Worm (Caenorhabditis elegans) whole organism, L3 larva: Measurements from ENCODE around the gene srlf-26.
A peak's percentile ranks its signal among the peaks of the same experiment; 100 is the strongest.

Experiments used
- aly-2 ChIP-seq: fragments of 150-350 bp; optimal IDR thresholded peaks from 2 replicates; lab custom pipeline; 2014; ENCODE audit warnings: missing biosample characterization, missing genetic modification characterization
- ceh-16 ChIP-seq: sonication (generic microtip); optimal IDR thresholded peaks from 2 replicates; lab custom pipeline; 2017; ENCODE audit warnings: missing biosample characterization, missing genetic modification characterization
- ceh-28 ChIP-seq: fragments of 150-350 bp; optimal IDR thresholded peaks from 2 replicates; lab custom pipeline; 2014; ENCODE audit warnings: missing biosample characterization, missing genetic modification reagents, missing genetic modification characterization
- ceh-82 ChIP-seq: fragments of 150-350 bp; optimal IDR thresholded peaks from 2 replicates; lab custom pipeline; 2014; ENCODE audit warnings: missing biosample characterization, missing genetic modification characterization
- ceh-9 ChIP-seq: sonication (generic microtip); optimal IDR thresholded peaks from 2 replicates; lab custom pipeline; 2018; ENCODE audit warnings: missing biosample characterization, missing genetic modification characterization
- daf-12 ChIP-seq: fragments of 150-350 bp; optimal IDR thresholded peaks from 2 replicates; lab custom pipeline; 2014; ENCODE audit warnings: missing biosample characterization, missing genetic modification reagents, missing genetic modification characterization
- egl-27 ChIP-seq: sonication (generic microtip); optimal IDR thresholded peaks from 4 replicates; lab custom pipeline; 2017; ENCODE audit warnings: missing biosample characterization, missing genetic modification reagents, missing genetic modification characterization
- egl-5 ChIP-seq: fragments of 150-350 bp; optimal IDR thresholded peaks from 2 replicates; lab custom pipeline; 2017; ENCODE audit warnings: missing biosample characterization, missing genetic modification reagents, missing genetic modification characterization, inconsistent platforms
- elt-1 ChIP-seq: fragments of 150-350 bp; optimal IDR thresholded peaks from 2 replicates; lab custom pipeline; 2014; ENCODE audit warnings: missing biosample characterization, missing genetic modification characterization
- elt-3 ChIP-seq, 3 experiments: fragments of 150-350 bp in 1 of 3; sonication (generic microtip) in 2 of 3; optimal IDR thresholded peaks; 2 replicates in 2 of 3; 4 replicates in 1 of 3; lab custom pipeline; 2014 to 2017; ENCODE audit warnings: missing biosample characterization in 3 of 3, missing genetic modification characterization in 3 of 3
- eor-1 ChIP-seq, 2 experiments: fragments of 150-350 bp; optimal IDR thresholded peaks; 2 replicates each; lab custom pipeline; 2014 to 2018; ENCODE audit warnings: missing biosample characterization in 2 of 2, missing genetic modification characterization in 2 of 2
- fkh-2 ChIP-seq: fragments of 150-350 bp; optimal IDR thresholded peaks from 2 replicates; lab custom pipeline; 2014; ENCODE audit warnings: missing biosample characterization, missing genetic modification reagents, missing genetic modification characterization
- hmg-11 ChIP-seq: sonication (generic microtip); optimal IDR thresholded peaks from 2 replicates; lab custom pipeline; 2016; ENCODE audit warnings: missing genetic modification characterization, missing compliant biosample characterization
- lin-15B ChIP-seq: fragments of 150-350 bp; optimal IDR thresholded peaks from 2 replicates; lab custom pipeline; 2014; ENCODE audit warnings: missing biosample characterization, missing genetic modification characterization
- lin-39 ChIP-seq: fragments of 150-350 bp; optimal IDR thresholded peaks from 2 replicates; lab custom pipeline; 2018; ENCODE audit warnings: missing biosample characterization, missing genetic modification reagents, missing genetic modification characterization
- lsy-12 ChIP-seq: sonication (generic microtip); optimal IDR thresholded peaks from 2 replicates; lab custom pipeline; 2016; ENCODE audit warnings: mild to moderate bottlenecking, missing genetic modification characterization, missing compliant biosample characterization
- mdl-1 ChIP-seq: fragments of 150-350 bp; optimal IDR thresholded peaks from 2 replicates; lab custom pipeline; 2014; ENCODE audit warnings: missing biosample characterization, missing genetic modification characterization
- nfya-1 ChIP-seq: sonication (generic microtip); optimal IDR thresholded peaks from 2 replicates; lab custom pipeline; 2017; ENCODE audit warnings: missing genetic modification characterization, mild to moderate bottlenecking, missing compliant biosample characterization, antibody characterized with exemption, moderate library complexity; ENCODE audit not compliant: insufficient read depth
- nhr-11 ChIP-seq: fragments of 150-350 bp; optimal IDR thresholded peaks from 2 replicates; lab custom pipeline; 2014; ENCODE audit warnings: missing biosample characterization, missing genetic modification characterization
- nhr-12 ChIP-seq: fragments of 150-350 bp; optimal IDR thresholded peaks from 2 replicates; lab custom pipeline; 2014; ENCODE audit warnings: missing biosample characterization, missing genetic modification characterization
- nhr-23 ChIP-seq: fragments of 150-350 bp; optimal IDR thresholded peaks from 2 replicates; lab custom pipeline; 2014; ENCODE audit warnings: missing biosample characterization, missing genetic modification reagents, missing genetic modification characterization
- nhr-237 ChIP-seq: fragments of 150-350 bp; optimal IDR thresholded peaks from 2 replicates; lab custom pipeline; 2014; ENCODE audit warnings: missing biosample characterization, missing genetic modification characterization
- nhr-25 ChIP-seq: sonication (generic microtip); optimal IDR thresholded peaks from 2 replicates; lab custom pipeline; 2017; ENCODE audit warnings: missing biosample characterization, missing genetic modification characterization
- nhr-28 ChIP-seq: fragments of 150-350 bp; optimal IDR thresholded peaks from 2 replicates; lab custom pipeline; 2014; ENCODE audit warnings: missing biosample characterization, missing genetic modification characterization
- nhr-76 ChIP-seq: fragments of 150-350 bp; sonication (generic microtip); optimal IDR thresholded peaks from 5 replicates; lab custom pipeline; 2014; ENCODE audit warnings: missing biosample characterization, missing genetic modification characterization
- pha-4 ChIP-seq: fragments of 150-350 bp; optimal IDR thresholded peaks from 2 replicates; lab custom pipeline; 2014; ENCODE audit warnings: missing biosample characterization, missing genetic modification reagents, missing genetic modification characterization
- pqm-1 ChIP-seq: fragments of 150-350 bp; optimal IDR thresholded peaks from 2 replicates; lab custom pipeline; 2017; ENCODE audit warnings: missing biosample characterization, missing genetic modification characterization, inconsistent platforms
- skn-1 ChIP-seq: fragments of 150-350 bp; optimal IDR thresholded peaks from 2 replicates; lab custom pipeline; 2014; ENCODE audit warnings: missing biosample characterization, missing genetic modification characterization
- snpc-4 ChIP-seq: fragments of 150-350 bp; optimal IDR thresholded peaks from 2 replicates; lab custom pipeline; 2014; ENCODE audit warnings: missing biosample characterization, missing genetic modification characterization
- tbx-2 ChIP-seq: sonication (generic microtip); optimal IDR thresholded peaks from 2 replicates; lab custom pipeline; 2016; ENCODE audit warnings: mild to moderate bottlenecking, missing genetic modification characterization, missing compliant biosample characterization
- unc-62 ChIP-seq: fragments of 150-350 bp; sonication (generic microtip); optimal IDR thresholded peaks from 4 replicates; lab custom pipeline; 2014; ENCODE audit warnings: missing biosample characterization, missing genetic modification reagents, missing genetic modification characterization
- zag-1 ChIP-seq: fragments of 150-350 bp; optimal IDR thresholded peaks from 2 replicates; lab custom pipeline; 2014; ENCODE audit warnings: missing biosample characterization, missing genetic modification characterization
- ztf-11 ChIP-seq: fragments of 150-350 bp; optimal IDR thresholded peaks from 2 replicates; lab custom pipeline; 2014; ENCODE audit warnings: missing biosample characterization, missing genetic modification characterization
- ztf-4 ChIP-seq: fragments of 150-350 bp; optimal IDR thresholded peaks from 2 replicates; lab custom pipeline; 2014; ENCODE audit warnings: missing biosample characterization, missing genetic modification characterization

The srlf-26 gene

ce11 chrIV:13689302-13689880 is 10.6 kb downstream of the srlf-26 start, which contains the start of gene T23G4.2:
T23G4.2 (minus strand) TSS chrIV:13689556.
- TF ChIP-seq nhr-11 (tag; lab: Kevin White, UChicago) (no peak), nhr-25 (tag; lab: Kevin White, UChicago) (no peak), lin-39 (peak; percentile 77), ceh-28 (peak; percentile 15), unc-62 (peak; percentile 76), nhr-12 (tag; lab: Kevin White, UChicago) (no peak)

- TF ChIP-seq egl-27 = no peak
- no peak for TF ChIP-seq nhr-28 (tag; lab: Kevin White, UChicago)
- TF ChIP-seq egl-5 = peak; percentile 79
- no peak for TF ChIP-seq elt-1 (tag; lab: Kevin White, UChicago)
- no peak for TF ChIP-seq skn-1 (tag; lab: Kevin White, UChicago)
- TF ChIP-seq ceh-16 (tag; lab: Kevin White, UChicago) = no peak
- no peak for TF ChIP-seq eor-1 (tag; optimal IDR thresholded peaks at IDR 0.05; lab: Kevin White, UChicago)
These were observed 13.8 kb downstream of the srlf-26 start for ce11 chrIV:13692522-13692921.

ce11 chrIV:13693976-13694375 is 15.2 kb downstream of the srlf-26 start:
- TF ChIP-seq ceh-9 (tag; lab: Kevin White, UChicago) = no peak
- no peak for TF ChIP-seq zag-1 (tag; lab: Kevin White, UChicago)
- TF ChIP-seq nhr-25 (tag; lab: Kevin White, UChicago) = no peak
- TF ChIP-seq daf-12 (tag; lab: Kevin White, UChicago) = no peak
- TF ChIP-seq fkh-2 (tag; lab: Kevin White, UChicago) = no peak
- no peak for TF ChIP-seq lsy-12 (tag; lab: Kevin White, UChicago)
- TF ChIP-seq nhr-237 (tag; lab: Kevin White, UChicago) = no peak
- no peak for TF ChIP-seq nhr-11 (tag; lab: Kevin White, UChicago)
- TF ChIP-seq ztf-4 (tag; lab: Kevin White, UChicago) = no peak
- TF ChIP-seq ceh-82 = no peak
- no peak for TF ChIP-seq aly-2 (tag; lab: Kevin White, UChicago)
- no peak for TF ChIP-seq pha-4
- no peak for TF ChIP-seq snpc-4
- no peak for TF ChIP-seq ztf-11 (tag; lab: Kevin White, UChicago)
- no peak for TF ChIP-seq nhr-23 (tag; lab: Kevin White, UChicago)

DNA sequence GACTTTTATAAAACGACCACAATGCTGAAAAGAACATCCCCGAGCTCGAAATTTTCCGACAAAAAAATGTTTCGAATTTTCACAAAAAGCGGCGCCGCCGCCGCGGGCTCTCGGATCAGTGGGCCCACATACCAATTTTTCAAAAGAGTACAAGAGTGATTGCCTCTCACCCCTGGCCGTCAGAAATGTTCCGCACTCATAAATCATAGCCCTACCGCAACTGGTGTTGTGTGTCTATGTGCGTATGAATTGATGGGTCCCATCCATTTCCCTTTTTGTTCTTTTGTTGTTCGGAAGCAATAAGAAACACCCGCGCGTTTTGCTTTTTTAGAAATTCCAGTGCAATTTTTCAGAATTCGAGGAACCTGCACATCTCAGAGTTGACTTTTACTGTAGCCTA is 15.9 kb downstream of the srlf-26 start:
- no peak for TF ChIP-seq elt-3 (tag; optimal IDR thresholded peaks at IDR 0.05; lab: Kevin White, UChicago)
- no peak for TF ChIP-seq mdl-1
- peak; percentile 48 for TF ChIP-seq elt-1 (tag; lab: Kevin White, UChicago)
- no peak for TF ChIP-seq egl-27
- peak; percentile 7 for TF ChIP-seq hmg-11 (tag; lab: Kevin White, UChicago)
- TF ChIP-seq nfya-1 (tag; lab: Kevin White, UChicago) = peak; percentile 37
- peak; percentile 85 for TF ChIP-seq unc-62
- no peak for TF ChIP-seq nhr-76 (tag; lab: Kevin White, UChicago)
- no peak for TF ChIP-seq tbx-2 (tag; lab: Kevin White, UChicago)
- TF ChIP-seq lin-39 = peak; percentile 96

ce11 chrIV:13695302-13695701 is 16.6 kb downstream of the srlf-26 start:
- TF ChIP-seq mdl-1 (no peak), aly-2 (tag; lab: Kevin White, UChicago) (no peak), ceh-16 (tag; lab: Kevin White, UChicago) (no peak), egl-5 (no peak), lin-15B (tag; lab: Kevin White, UChicago) (no peak), egl-27 (no peak), hmg-11 (tag; lab: Kevin White, UChicago) (no peak), elt-3 (tag; optimal IDR thresholded peaks at IDR 0.05; lab: Kevin White, UChicago) (no peak), nhr-25 (tag; lab: Kevin White, UChicago) (no peak), pqm-1 (tag; lab: Kevin White, UChicago) (no peak)
